Fruit fly (Drosophila melanogaster): Measurements from ENCODE around the gene CG6094.

CG6094 gene

dm6 chr2L:10506557-10507252, at the start of gene CG6094, which contains the start of gene Myo31DF:
Gene CG6094, plus strand, starts transcription at chr2L:10507081.
Gene Myo31DF, minus strand, starts transcription at chr2L:10506779.
- no peak for TF ChIP-seq h (optimal IDR thresholded peaks at IDR 0.05)

dm6 chr2L:10457191-10457899, 49.5 kb upstream of the CG6094 start, which contains the start of the genes LManI and LManII:
Gene LManI, minus strand, starts transcription at chr2L:10457241.
Gene LManII, plus strand, starts transcription at chr2L:10457658.
- TF ChIP-seq h (optimal IDR thresholded peaks at IDR 0.05) = no peak
- TF ChIP-seq Myc (optimal IDR thresholded peaks at IDR 0.05) = no peak
- no peak for TF ChIP-seq psq (optimal IDR thresholded peaks at IDR 0.05)
- TF ChIP-seq ttk (optimal IDR thresholded peaks at IDR 0.05) = no peak
- no peak for TF ChIP-seq Sin3A (optimal IDR thresholded peaks at IDR 0.05)
- no peak for TF ChIP-seq insv (optimal IDR thresholded peaks at IDR 0.05)

dm6 chr2L:10458979-10459378, 47.9 kb upstream of the CG6094 start:
- TF ChIP-seq h (optimal IDR thresholded peaks at IDR 0.05) (no peak), Sin3A (optimal IDR thresholded peaks at IDR 0.05) (no peak), Myc (optimal IDR thresholded peaks at IDR 0.05) (no peak), insv (optimal IDR thresholded peaks at IDR 0.05) (no peak), psq (optimal IDR thresholded peaks at IDR 0.05) (no peak), ttk (optimal IDR thresholded peaks at IDR 0.05) (no peak)

- TF ChIP-seq psq (optimal IDR thresholded peaks at IDR 0.05) (no peak), Myc (optimal IDR thresholded peaks at IDR 0.05) (no peak), ttk (optimal IDR thresholded peaks at IDR 0.05) (no peak), insv (optimal IDR thresholded peaks at IDR 0.05) (no peak), h (optimal IDR thresholded peaks at IDR 0.05) (no peak), Sin3A (optimal IDR thresholded peaks at IDR 0.05) (no peak)
These were observed 40.0 kb upstream of the CG6094 start for dm6 chr2L:10466865-10467270.

- TF ChIP-seq ttk (optimal IDR thresholded peaks at IDR 0.05) = no peak
- no peak for TF ChIP-seq Myc (optimal IDR thresholded peaks at IDR 0.05)
- no peak for TF ChIP-seq psq (optimal IDR thresholded peaks at IDR 0.05)
- TF ChIP-seq h (optimal IDR thresholded peaks at IDR 0.05) = no peak
- no peak for TF ChIP-seq Sin3A (optimal IDR thresholded peaks at IDR 0.05)
- TF ChIP-seq insv (optimal IDR thresholded peaks at IDR 0.05) = no peak
These were observed 38.5 kb upstream of the CG6094 start for dm6 chr2L:10468388-10468787.

- no peak for TF ChIP-seq psq (optimal IDR thresholded peaks at IDR 0.05)
- TF ChIP-seq Sin3A (optimal IDR thresholded peaks at IDR 0.05) = no peak
- no peak for TF ChIP-seq insv (optimal IDR thresholded peaks at IDR 0.05)
- TF ChIP-seq h (optimal IDR thresholded peaks at IDR 0.05) = no peak
- no peak for TF ChIP-seq Myc (optimal IDR thresholded peaks at IDR 0.05)
- TF ChIP-seq ttk (optimal IDR thresholded peaks at IDR 0.05) = no peak
These were observed 37.9 kb upstream of the CG6094 start for dm6 chr2L:10468978-10469377.

- TF ChIP-seq psq (optimal IDR thresholded peaks at IDR 0.05) (no peak), Myc (optimal IDR thresholded peaks at IDR 0.05) (no peak), h (optimal IDR thresholded peaks at IDR 0.05) (no peak)
These were observed 36.7 kb upstream of the CG6094 start for dm6 chr2L:10470211-10470610.

- TF ChIP-seq ttk (optimal IDR thresholded peaks at IDR 0.05) (no peak), psq (optimal IDR thresholded peaks at IDR 0.05) (no peak), Myc (optimal IDR thresholded peaks at IDR 0.05) (no peak), h (optimal IDR thresholded peaks at IDR 0.05) (no peak), insv (optimal IDR thresholded peaks at IDR 0.05) (no peak), Sin3A (optimal IDR thresholded peaks at IDR 0.05) (no peak)
These were observed 34.6 kb upstream of the CG6094 start for dm6 chr2L:10472257-10472656.

dm6 chr2L:10474268-10474678, 32.6 kb upstream of the CG6094 start, which contains the start of gene RluA-1:
Gene RluA-1, minus strand, starts transcription at chr2L:10474349.
- no peak for TF ChIP-seq h (optimal IDR thresholded peaks at IDR 0.05)
- TF ChIP-seq Myc (optimal IDR thresholded peaks at IDR 0.05) = no peak
- TF ChIP-seq ttk (optimal IDR thresholded peaks at IDR 0.05) = no peak
- no peak for TF ChIP-seq Sin3A (optimal IDR thresholded peaks at IDR 0.05)
- TF ChIP-seq psq (optimal IDR thresholded peaks at IDR 0.05) = no peak
- TF ChIP-seq insv (optimal IDR thresholded peaks at IDR 0.05) = no peak

- TF ChIP-seq psq (optimal IDR thresholded peaks at IDR 0.05) (no peak), ttk (optimal IDR thresholded peaks at IDR 0.05) (no peak), Sin3A (optimal IDR thresholded peaks at IDR 0.05) (no peak)
These were observed 32.1 kb upstream of the CG6094 start for dm6 chr2L:10474815-10475214.

- TF ChIP-seq psq (optimal IDR thresholded peaks at IDR 0.05) (no peak), Sin3A (optimal IDR thresholded peaks at IDR 0.05) (no peak), ttk (optimal IDR thresholded peaks at IDR 0.05) (no peak), h (optimal IDR thresholded peaks at IDR 0.05) (no peak), insv (optimal IDR thresholded peaks at IDR 0.05) (no peak), Myc (optimal IDR thresholded peaks at IDR 0.05) (no peak)
These were observed 30.0 kb upstream of the CG6094 start, which contains the start of gene RluA-2 for dm6 chr2L:10476879-10477278. Gene RluA-2, plus strand, starts transcription at chr2L:10477073.

- TF ChIP-seq h (optimal IDR thresholded peaks at IDR 0.05) = no peak
- TF ChIP-seq Myc (optimal IDR thresholded peaks at IDR 0.05) = no peak
- no peak for TF ChIP-seq insv (optimal IDR thresholded peaks at IDR 0.05)
- no peak for TF ChIP-seq Sin3A (optimal IDR thresholded peaks at IDR 0.05)
- no peak for TF ChIP-seq ttk (optimal IDR thresholded peaks at IDR 0.05)
- no peak for TF ChIP-seq psq (optimal IDR thresholded peaks at IDR 0.05)
These were observed 27.0 kb upstream of the CG6094 start for dm6 chr2L:10479859-10480258.
